Worm (Caenorhabditis elegans): ENCODE results near the gene D1005.10.

D1005.10 gene

ce11 chrX:1446593-1447141, 39.3 kb downstream of the D1005.10 start, which contains the start of gene zfp-3 (continued):
- TF ChIP-seq Y53F4B.3 (GFP tag; IDR thresholded peaks at IDR 0.05) = no peak
- TF ChIP-seq zim-3 (tag; optimal IDR thresholded peaks at IDR 0.05) = no peak
- TF ChIP-seq madf-3 (GFP tag; IDR thresholded peaks at IDR 0.05) = no peak
- no peak for TF ChIP-seq snpc-1.1 (tag; optimal IDR thresholded peaks at IDR 0.05; ENCODE audit: insufficient read depth)
- no peak for TF ChIP-seq efl-1 (GFP tag; optimal IDR thresholded peaks at IDR 0.05)
- TF ChIP-seq athp-1 (tag; optimal IDR thresholded peaks at IDR 0.05) = peak; percentile 92
- no peak for TF ChIP-seq rec-8 (tag; optimal IDR thresholded peaks at IDR 0.05)
- no peak for TF ChIP-seq F23B12.7 (tag; optimal IDR thresholded peaks at IDR 0.05; ENCODE audit: insufficient read depth)
- peak; percentile 76 for TF ChIP-seq akir-1 (GFP tag; optimal IDR thresholded peaks at IDR 0.05)
- peak; percentile 87 for TF ChIP-seq Y67H2A.10 (GFP tag; conservative IDR thresholded peaks at IDR 0.05)
- peak; percentile 77; the same call in 1 of the 2 replicates for TF ChIP-seq Y53G8AR.9 (GFP tag; conservative IDR thresholded peaks at IDR 0.05)
- no peak for TF ChIP-seq hrde-1 (tag; optimal IDR thresholded peaks at IDR 0.05; ENCODE audit: borderline replicate concordance)
- peak; percentile 47; the same call in 1 of the 2 replicates for TF ChIP-seq sea-2 (GFP tag; IDR thresholded peaks at IDR 0.05)
- no peak for TF ChIP-seq nfya-2 (GFP tag; IDR thresholded peaks at IDR 0.05)
- peak in 1 of 3 experiments; percentile 76 for TF ChIP-seq lin-35 (GFP tag; optimal IDR thresholded peaks at IDR 0.05)
- peak; percentile 90 for TF ChIP-seq pbrm-1 (GFP tag; IDR thresholded peaks at IDR 0.05)
- TF ChIP-seq mel-28 (tag; optimal IDR thresholded peaks at IDR 0.05; ENCODE audit: borderline replicate concordance) = no peak
- 0 out of 2 replicates have a peak, but pooled peaks have one; percentile 50 for TF ChIP-seq Y56A3A.18 (GFP tag; IDR thresholded peaks at IDR 0.05)
- peak; percentile 84 for TF ChIP-seq nfyb-1 (GFP tag; IDR thresholded peaks at IDR 0.05)
- TF ChIP-seq snpc-1.3 (tag; optimal IDR thresholded peaks at IDR 0.05; ENCODE audit: insufficient read depth) = no peak
- no peak for TF ChIP-seq ztf-28 (GFP tag; IDR thresholded peaks at IDR 0.05)
- no peak for TF ChIP-seq ama-1 (optimal IDR thresholded peaks at IDR 0.05)
- no peak for TF ChIP-seq ama-1 (GFP tag; optimal IDR thresholded peaks at IDR 0.05)
- TF ChIP-seq madf-8 (GFP tag; conservative IDR thresholded peaks at IDR 0.05) = no peak
- peak; percentile 56 for TF ChIP-seq F33H1.4 (GFP tag; IDR thresholded peaks at IDR 0.05)
- TF ChIP-seq bed-2 (GFP tag; IDR thresholded peaks at IDR 0.05) = no peak
- TF ChIP-seq egrh-3 (GFP tag; IDR thresholded peaks at IDR 0.05) = peak; percentile 47; the same call in 1 of the 2 replicates
- no peak for TF ChIP-seq F57A8.1 (GFP tag; optimal IDR thresholded peaks at IDR 0.05)
- TF ChIP-seq hsf-1 (GFP tag; IDR thresholded peaks at IDR 0.05) = no peak
- peak; percentile 92 for TF ChIP-seq ekl-4 (GFP tag; IDR thresholded peaks at IDR 0.05)
- TF ChIP-seq lin-54 (GFP tag; optimal IDR thresholded peaks at IDR 0.05) = peak; percentile 65
- TF ChIP-seq hlh-12 (tag; optimal IDR thresholded peaks at IDR 0.05) = no peak
- no peak for TF ChIP-seq hlh-26 (GFP tag; conservative IDR thresholded peaks at IDR 0.05)
- peak; percentile 76 for TF ChIP-seq nhr-80 (tag; optimal IDR thresholded peaks at IDR 0.05)
- TF ChIP-seq Y95B8A.8 (GFP tag; IDR thresholded peaks at IDR 0.05) = no peak
- TF ChIP-seq F57C9.4 (tag; optimal IDR thresholded peaks at IDR 0.05) = no peak
- peak; percentile 95 for TF ChIP-seq lin-40 (tag; optimal IDR thresholded peaks at IDR 0.05)
- TF ChIP-seq C06A6.2 (GFP tag; conservative IDR thresholded peaks at IDR 0.05) = peak; percentile 91
- TF ChIP-seq T07F8.4 (tag; optimal IDR thresholded peaks at IDR 0.05) = peak; percentile 18
- peak; percentile 91 for TF ChIP-seq K12H6.12 (tag; optimal IDR thresholded peaks at IDR 0.05)
- TF ChIP-seq unc-130 (GFP tag; optimal IDR thresholded peaks at IDR 0.05) = no peak
- TF ChIP-seq ztf-3 (GFP tag; optimal IDR thresholded peaks at IDR 0.05) = no peak
- no peak for TF ChIP-seq unc-62 (GFP tag; optimal IDR thresholded peaks at IDR 0.05)
- no peak for TF ChIP-seq F49E8.2 (tag; optimal IDR thresholded peaks at IDR 0.05; ENCODE audit: insufficient read depth)
- no peak for TF ChIP-seq F39B2.1 (GFP tag; IDR thresholded peaks at IDR 0.05)
- peak; percentile 89 for TF ChIP-seq K11D2.4 (GFP tag; IDR thresholded peaks at IDR 0.05)
- no peak for TF ChIP-seq bed-1 (GFP tag; IDR thresholded peaks at IDR 0.05)
- TF ChIP-seq F22D6.2 (tag; optimal IDR thresholded peaks at IDR 0.05) = peak; percentile 20
